Fruit fly (Drosophila melanogaster): ENCODE measurements around the gene Hexim.

Gene Hexim

dm6 chr3R:14677814-14678213 lies 18.6 kb downstream of the Hexim start:
- TF ChIP-seq EcR (GFP tag; optimal IDR thresholded peaks at IDR 0.05) (peak; percentile 57), CG13204 (GFP tag; optimal IDR thresholded peaks at IDR 0.05) (no peak), fd96Ca (GFP tag; IDR thresholded peaks at IDR 0.05) (0 out of 3 replicates have a peak, but pooled peaks have one; percentile 30), CG8159 (tag; optimal IDR thresholded peaks at IDR 0.05) (peak; percentile 15)

DNA sequence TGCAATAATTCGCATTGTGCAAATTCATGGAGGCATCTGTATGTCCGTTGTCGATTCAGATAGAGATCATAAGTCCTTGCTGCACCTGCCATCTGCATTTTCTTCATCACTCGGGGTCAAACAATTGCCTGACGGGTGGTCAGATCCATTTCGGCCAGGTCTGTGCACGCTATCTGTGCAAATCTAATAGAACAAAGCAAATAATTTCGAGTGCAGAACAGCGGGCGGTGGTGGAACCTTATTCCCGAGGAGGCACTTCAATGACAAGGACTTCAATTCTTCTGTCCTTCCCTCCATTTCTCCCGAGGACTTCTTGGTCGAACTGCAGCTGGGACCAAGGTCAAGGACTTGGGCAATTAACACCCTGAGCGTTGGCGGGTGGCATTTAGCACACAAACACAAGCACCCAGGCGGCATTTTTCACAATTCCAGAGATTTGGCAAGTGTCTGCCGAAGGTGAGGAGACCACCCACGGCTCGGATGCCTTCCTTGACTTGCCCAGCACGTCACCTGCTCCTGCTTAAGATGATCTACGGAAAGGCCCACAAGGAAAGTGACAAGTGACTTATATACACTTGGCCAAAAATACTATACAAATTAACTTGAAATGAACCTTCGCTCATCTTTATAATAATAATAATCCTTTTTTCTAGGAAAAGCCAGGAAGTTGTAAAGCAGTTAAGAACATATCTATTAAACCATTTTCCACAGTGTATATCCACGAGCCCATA lies 20.3 kb downstream of the Hexim start:
- TF ChIP-seq fd96Ca (GFP tag; IDR thresholded peaks at IDR 0.05) (0 out of 3 replicates have a peak, but pooled peaks have one; percentile 20), CG12605 (GFP tag; IDR thresholded peaks at IDR 0.05) (no peak)

- no peak for TF ChIP-seq CG12605 (GFP tag; IDR thresholded peaks at IDR 0.05)
- peak; percentile 25 for TF ChIP-seq Snoo (tag; optimal IDR thresholded peaks at IDR 0.05)
- no peak for TF ChIP-seq rn (GFP tag; IDR thresholded peaks at IDR 0.05)
- peak; percentile 16 for TF ChIP-seq CG14655 (GFP tag; optimal IDR thresholded peaks at IDR 0.05)
- TF ChIP-seq fd96Ca (GFP tag; IDR thresholded peaks at IDR 0.05) = peak; percentile 57; the same call in 1 of the 3 replicates
- no peak for TF ChIP-seq D1 (tag; optimal IDR thresholded peaks at IDR 0.05)
- peak; percentile 52 for TF ChIP-seq Pif1B (GFP tag; optimal IDR thresholded peaks at IDR 0.05)
- TF ChIP-seq CG10348 (GFP tag; IDR thresholded peaks at IDR 0.05) = no peak
- TF ChIP-seq CG4496 (GFP tag; IDR thresholded peaks at IDR 0.05) = peak; percentile 22; the same call in 1 of the 3 replicates
- no peak for TF ChIP-seq CG8301 (tag; optimal IDR thresholded peaks at IDR 0.05)
- TF ChIP-seq CG15710 (tag; optimal IDR thresholded peaks at IDR 0.05) = peak; percentile 3
- TF ChIP-seq Pif1A (GFP tag; optimal IDR thresholded peaks at IDR 0.05) = peak; percentile 53
- no peak for TF ChIP-seq CG17806 (tag; optimal IDR thresholded peaks at IDR 0.05)
- peak; percentile 24 for TF ChIP-seq CG8159 (tag; optimal IDR thresholded peaks at IDR 0.05)
- no peak for TF ChIP-seq CG13204 (GFP tag; optimal IDR thresholded peaks at IDR 0.05)
- TF ChIP-seq EcR (GFP tag; optimal IDR thresholded peaks at IDR 0.05) = peak; percentile 31
- no peak for TF ChIP-seq CG9948 (tag; optimal IDR thresholded peaks at IDR 0.05)
- no peak for TF ChIP-seq CG34367 (tag; optimal IDR thresholded peaks at IDR 0.05)
- TF ChIP-seq CG32121 (GFP tag; IDR thresholded peaks at IDR 0.05) = no peak
- TF ChIP-seq gl (tag; optimal IDR thresholded peaks at IDR 0.05) = no peak
Observed at dm6 chr3R:14680112-14680665, 21.0 kb downstream of the Hexim start.

dm6 chr3R:14683928-14684327 lies 24.7 kb downstream of the Hexim start:
- TF ChIP-seq CG4496 (GFP tag; IDR thresholded peaks at IDR 0.05) (peak; percentile 86), CG34367 (tag; optimal IDR thresholded peaks at IDR 0.05) (no peak), Pif1A (GFP tag; optimal IDR thresholded peaks at IDR 0.05) (peak; percentile 86), CG13204 (GFP tag; optimal IDR thresholded peaks at IDR 0.05) (no peak), CG8301 (tag; optimal IDR thresholded peaks at IDR 0.05) (peak; percentile 68), CG8159 (tag; optimal IDR thresholded peaks at IDR 0.05) (peak; percentile 26), Ets98B (GFP tag; IDR thresholded peaks at IDR 0.05) (peak; percentile 91), CG12605 (GFP tag; IDR thresholded peaks at IDR 0.05) (peak; percentile 77; the same call in 1 of the 2 replicates), rn (GFP tag; IDR thresholded peaks at IDR 0.05) (peak; percentile 57; the same call in 1 of the 2 replicates), fd96Ca (GFP tag; IDR thresholded peaks at IDR 0.05) (peak; percentile 79), CG17806 (tag; optimal IDR thresholded peaks at IDR 0.05) (peak; percentile 40), gl (tag; optimal IDR thresholded peaks at IDR 0.05) (no peak), D1 (tag; optimal IDR thresholded peaks at IDR 0.05) (no peak), CG15710 (tag; optimal IDR thresholded peaks at IDR 0.05) (peak; percentile 36), CG14655 (GFP tag; optimal IDR thresholded peaks at IDR 0.05) (peak; percentile 72), Pif1B (GFP tag; optimal IDR thresholded peaks at IDR 0.05) (peak; percentile 84), CG32121 (GFP tag; IDR thresholded peaks at IDR 0.05) (peak; percentile 86), CG9948 (tag; optimal IDR thresholded peaks at IDR 0.05) (peak; percentile 55), Snoo (tag; optimal IDR thresholded peaks at IDR 0.05) (no peak), EcR (GFP tag; optimal IDR thresholded peaks at IDR 0.05) (no peak), CG10348 (GFP tag; IDR thresholded peaks at IDR 0.05) (no peak)

- TF ChIP-seq fd96Ca (GFP tag; IDR thresholded peaks at IDR 0.05) (no peak), EcR (GFP tag; optimal IDR thresholded peaks at IDR 0.05) (peak; percentile 58)
Observed at dm6 chr3R:14687296-14687695, 28.1 kb downstream of the Hexim start.

- TF ChIP-seq EcR (GFP tag; optimal IDR thresholded peaks at IDR 0.05) = peak; percentile 87
- TF ChIP-seq CG8301 (tag; optimal IDR thresholded peaks at IDR 0.05) = no peak
Observed at dm6 chr3R:14690065-14690464, 30.8 kb downstream of the Hexim start.
